Fruit fly (Drosophila melanogaster): Measurements from ENCODE around the gene Icmt.
A peak's percentile ranks its signal among the peaks of the same experiment; 100 is the strongest.

Gene Icmt

DNA sequence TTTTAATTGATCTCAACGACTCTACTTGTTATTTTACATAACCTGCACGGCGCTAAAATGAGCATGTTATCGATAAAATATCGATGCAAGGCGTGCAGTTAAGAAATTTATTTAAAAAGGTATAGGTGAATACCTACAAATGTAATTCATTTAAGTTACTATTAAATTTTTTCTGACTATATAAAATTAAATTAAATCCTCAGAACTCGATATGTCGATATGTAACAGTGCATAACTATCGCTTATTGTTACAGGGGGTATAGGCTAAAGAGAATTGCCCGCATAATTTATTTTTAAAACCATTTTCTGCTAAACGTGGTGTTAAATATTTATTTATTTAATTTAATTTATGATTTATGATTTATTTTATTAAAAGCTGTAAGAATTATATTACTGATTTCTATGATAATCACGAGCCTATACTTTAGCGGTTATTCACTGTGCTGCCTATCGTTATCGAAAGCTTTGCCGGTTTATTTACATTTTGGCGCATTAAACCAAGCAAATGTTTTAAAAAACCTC is at the start of gene Icmt, which contains the start of gene mRpL20:
TSS of gene Icmt (plus strand) at position 464 of the 522 bp plus-strand sequence.
TSS of gene mRpL20 (minus strand) at position 65 of the 522 bp plus-strand sequence.
- TF ChIP-seq noc (tag; optimal IDR thresholded peaks at IDR 0.05), result peak; percentile 92

dm6 chr3L:12972259-12972658 is 45.8 kb upstream of the Icmt start, which contains the start of the genes CG10748 and CG10749:
CG10748 (minus strand) TSS chr3L:12972359.
CG10749 (plus strand) TSS chr3L:12972474.
- TF ChIP-seq noc (tag; optimal IDR thresholded peaks at IDR 0.05), result no peak

- TF ChIP-seq noc (tag; optimal IDR thresholded peaks at IDR 0.05), result no peak
These were observed 23.2 kb upstream of the Icmt start, which contains the start of gene CG11262 for dm6 chr3L:12994835-12995234. CG11262 (plus strand) TSS chr3L:12995135.

dm6 chr3L:13006490-13006889 is 11.6 kb upstream of the Icmt start, which contains the start of gene CG11263:
CG11263 (plus strand) TSS chr3L:13006817.
- no peak for TF ChIP-seq noc (tag; optimal IDR thresholded peaks at IDR 0.05)

DNA sequence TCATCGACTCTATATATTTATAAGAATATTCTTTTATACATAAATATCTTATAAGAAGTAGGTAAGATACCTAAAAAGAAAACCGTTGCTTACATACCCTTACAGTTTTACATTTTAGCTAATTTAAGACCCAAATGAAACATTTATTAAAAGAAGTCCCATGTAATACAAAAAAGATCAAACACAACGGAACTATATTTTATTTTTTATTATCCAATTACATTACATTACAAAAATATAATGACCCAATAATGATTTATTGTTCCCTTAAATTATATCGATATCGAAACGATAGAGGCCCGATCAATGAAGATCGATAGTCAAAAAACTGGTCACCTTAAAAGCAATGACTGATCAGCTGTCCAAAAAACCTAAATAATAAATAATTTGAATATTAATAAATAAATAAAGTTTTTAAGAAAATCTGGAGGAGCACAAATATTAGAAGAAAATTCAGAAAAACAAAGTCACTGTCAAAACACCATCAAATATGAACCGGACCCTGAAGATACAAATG is 10.1 kb upstream of the Icmt start:
- no peak for TF ChIP-seq noc (tag; optimal IDR thresholded peaks at IDR 0.05)

dm6 chr3L:13011511-13011910 is 6.6 kb upstream of the Icmt start, which contains the start of gene Cul6:
Cul6 (minus strand) TSS chr3L:13011685.
- TF ChIP-seq noc (tag; optimal IDR thresholded peaks at IDR 0.05), result no peak

- TF ChIP-seq noc (tag; optimal IDR thresholded peaks at IDR 0.05), result no peak
These were observed 3.4 kb upstream of the Icmt start for dm6 chr3L:13014693-13015092.

DNA sequence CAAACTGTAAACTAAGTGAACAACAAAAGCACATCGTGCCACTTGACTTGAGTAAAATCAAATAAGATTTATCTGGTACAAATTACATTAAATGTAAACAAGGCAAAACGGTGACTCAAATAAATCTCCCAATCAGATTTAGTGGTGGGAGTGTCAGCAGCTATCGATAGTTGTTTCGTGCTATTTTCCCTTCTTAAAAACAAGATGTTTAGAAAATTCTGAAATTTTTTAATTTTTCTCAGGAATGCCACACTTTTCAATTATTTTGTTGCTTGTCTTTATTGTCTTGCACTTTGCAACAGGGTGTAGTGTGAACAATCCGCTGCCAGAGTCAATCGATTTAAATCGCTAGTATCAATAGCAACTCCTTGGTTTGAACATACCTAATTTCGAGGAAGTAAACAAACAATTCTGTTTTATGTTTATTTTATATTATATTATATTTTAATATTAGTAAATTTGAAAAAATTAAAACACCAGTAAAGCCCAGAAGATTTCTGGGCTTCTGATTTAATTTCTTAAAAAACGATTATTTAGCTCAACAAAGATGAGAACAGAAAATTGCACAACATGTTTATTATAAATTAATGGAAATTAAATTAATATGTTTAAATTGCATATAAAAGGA is 2.8 kb upstream of the Icmt start, which contains the start of gene MICAL-like:
TSS of gene MICAL-like (minus strand) at position 138 of the 628 bp plus-strand sequence.
- TF ChIP-seq noc (tag; optimal IDR thresholded peaks at IDR 0.05), result no peak

- TF ChIP-seq noc (tag; optimal IDR thresholded peaks at IDR 0.05), result peak; percentile 42
These were observed 2.1 kb upstream of the Icmt start, which contains the start of gene CG11267 for dm6 chr3L:13015823-13016465. CG11267 (plus strand) TSS chr3L:13016050.

- peak; percentile 62 for TF ChIP-seq noc (tag; optimal IDR thresholded peaks at IDR 0.05)
These were observed 1.3 kb downstream of the Icmt start for dm6 chr3L:13019249-13019956.

dm6 chr3L:13021727-13022126 is 3.7 kb downstream of the Icmt start:
- TF ChIP-seq noc (tag; optimal IDR thresholded peaks at IDR 0.05), result peak; percentile 77

dm6 chr3L:13022160-13022853 is 4.2 kb downstream of the Icmt start, which contains the start of gene Adk2:
Adk2 (minus strand) TSS chr3L:13022688.
- TF ChIP-seq noc (tag; optimal IDR thresholded peaks at IDR 0.05), result peak; percentile 16

DNA sequence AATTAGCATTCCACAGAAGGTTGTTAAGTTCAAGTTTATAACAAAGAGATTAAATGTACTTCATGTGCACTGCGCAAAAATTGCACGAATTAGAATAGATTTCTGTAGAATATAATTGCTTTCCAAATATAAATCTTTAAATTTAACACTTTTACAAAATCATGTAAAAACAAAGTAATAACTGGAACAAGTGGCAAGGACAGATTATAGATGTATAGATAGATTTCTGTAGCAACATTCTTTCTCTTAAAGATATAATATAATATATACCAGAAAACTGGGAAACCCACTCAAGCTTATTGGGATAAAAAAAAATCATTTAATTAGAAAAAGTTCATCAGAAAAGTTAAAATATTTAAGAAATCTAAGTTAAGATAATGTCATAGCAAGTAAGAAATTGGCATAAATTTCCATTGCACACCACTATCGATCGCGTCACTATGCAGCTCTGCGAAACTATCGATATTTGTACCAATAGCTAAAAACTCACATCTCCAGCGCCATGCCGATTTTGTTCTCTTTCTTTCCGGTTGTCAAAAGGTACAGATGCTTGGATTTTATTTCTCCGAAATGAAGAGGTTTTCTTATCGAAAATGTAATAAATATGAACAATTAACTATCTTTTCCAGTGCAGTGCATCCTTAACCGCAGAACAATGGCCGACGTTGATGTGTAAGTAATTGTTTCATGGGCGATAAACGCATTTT is 4.9 kb downstream of the Icmt start, which contains the start of gene RpS12:
TSS of gene RpS12 (plus strand) at position 499 of the 707 bp plus-strand sequence.
- TF ChIP-seq noc (tag; optimal IDR thresholded peaks at IDR 0.05), result peak; percentile 36

DNA sequence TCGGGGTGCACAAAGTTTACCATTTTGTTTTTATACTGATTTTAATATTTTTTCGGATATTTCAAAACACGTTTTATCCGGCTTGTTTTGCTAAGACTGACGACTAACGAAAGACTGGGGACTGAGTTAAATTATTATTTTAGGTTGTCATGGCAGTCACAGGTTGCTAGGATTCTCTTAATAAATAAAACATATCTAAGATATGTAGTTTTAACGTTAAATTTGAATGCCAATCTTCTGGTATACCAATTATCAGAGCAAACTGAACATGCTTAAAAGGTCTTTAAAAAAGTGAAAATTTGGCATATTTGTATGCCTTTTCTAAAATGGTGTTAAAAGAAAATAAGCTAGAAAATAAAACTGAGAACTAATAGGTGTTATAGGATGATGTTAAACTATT is 8.3 kb downstream of the Icmt start, which contains the start of gene Zmynd10:
TSS of gene Zmynd10 (minus strand) at position 101 of the 400 bp plus-strand sequence.
- TF ChIP-seq noc (tag; optimal IDR thresholded peaks at IDR 0.05), result no peak

All from whole organism, larva.